Worm (Caenorhabditis elegans) whole organism, early embryonic: ENCODE measurements around the gene cyn-3.

Source experiments
- B0310.2 ChIP-seq: sonication (generic microtip); optimal IDR thresholded peaks from 2 replicates; lab custom pipeline; 2016; ENCODE audit warnings: mild to moderate bottlenecking, missing genetic modification characterization, missing compliant biosample characterization
- aly-1 ChIP-seq: sonication (generic microtip); optimal IDR thresholded peaks from 2 replicates; lab custom pipeline; 2016; ENCODE audit warnings: missing genetic modification characterization, missing compliant biosample characterization
- ama-1 ChIP-seq: fragments of 150-350 bp; optimal IDR thresholded peaks from 2 replicates; lab custom pipeline; 2014
- ceh-13 ChIP-seq: fragments of 200-800 bp; sonication (Bioruptor generic); optimal IDR thresholded peaks from 2 replicates; lab custom pipeline; 2018; ENCODE audit warnings: mild to moderate bottlenecking, missing genetic modification characterization, missing compliant biosample characterization
- ceh-36 ChIP-seq: sonication (generic microtip); optimal IDR thresholded peaks from 2 replicates; lab custom pipeline; 2016; ENCODE audit warnings: missing genetic modification characterization, inconsistent platforms, missing compliant biosample characterization
- flt-1 ChIP-seq: fragments of 200-800 bp; sonication (Bioruptor generic); IDR thresholded peaks from 2 replicates; pipeline ENCODE4 v1.3.6; 2022; ENCODE audit warnings: missing genetic modification characterization, missing compliant biosample characterization
- hmbx-1 ChIP-seq: sonication (generic microtip); optimal IDR thresholded peaks from 2 replicates; lab custom pipeline; 2016; ENCODE audit warnings: mild to moderate bottlenecking, missing genetic modification characterization, missing compliant biosample characterization
- hmg-4 ChIP-seq: fragments of 200-800 bp; sonication (Bioruptor generic); optimal IDR thresholded peaks from 2 replicates; lab custom pipeline; 2018; ENCODE audit warnings: mild to moderate bottlenecking, missing genetic modification characterization, missing compliant biosample characterization
- pes-1 ChIP-seq: fragments of 200-800 bp; sonication (Bioruptor generic); IDR thresholded peaks from 2 replicates; pipeline ENCODE4 v1.3.6; 2022; ENCODE audit warnings: missing genetic modification reagents, missing genetic modification characterization, missing compliant biosample characterization
- scrt-1 ChIP-seq: fragments of 200-800 bp; sonication (Bioruptor generic); IDR thresholded peaks from 2 replicates; pipeline ENCODE4 v1.3.6; 2022; ENCODE audit warnings: missing genetic modification characterization, missing compliant biosample characterization
- tbx-37 ChIP-seq: fragments of 200-800 bp; sonication (Bioruptor generic); conservative IDR thresholded peaks from 2 replicates; pipeline ENCODE4 v1.3.6; 2022; ENCODE audit warnings: missing genetic modification reagents, missing genetic modification characterization, missing compliant biosample characterization

ce11 chrV:15223668-15224067 lies 33.9 kb downstream of the cyn-3 start, which contains the start of gene srw-24:
- TF ChIP-seq ama-1 (lab: Kevin White, UChicago), result no peak
- TF ChIP-seq ceh-13 (GFP tag; lab: Kevin White, UChicago), result no peak
- TF ChIP-seq hmbx-1, result no peak
- TF ChIP-seq flt-1 (GFP tag; lab: Robert Waterston, UW), result no peak
- TF ChIP-seq hmg-4 (GFP tag; lab: Kevin White, UChicago), result no peak
- TF ChIP-seq ceh-36 (tag; lab: Kevin White, UChicago), result no peak
- no peak for TF ChIP-seq pes-1 (GFP tag; lab: Robert Waterston, UW)
- no peak for TF ChIP-seq tbx-37 (GFP tag; lab: Robert Waterston, UW)
- TF ChIP-seq scrt-1 (GFP tag; lab: Robert Waterston, UW), result no peak
- no peak for TF ChIP-seq aly-1 (tag; lab: Kevin White, UChicago)
- TF ChIP-seq B0310.2 (tag; lab: Kevin White, UChicago), result no peak
